Worm (Caenorhabditis elegans) whole organism, dauer: ENCODE data around the gene ccch-1.

Experiments
- unc-62 ChIP-seq: sonication (generic microtip); optimal IDR thresholded peaks from 2 replicates; lab custom pipeline; 2017; ENCODE audit warnings: missing biosample characterization, missing genetic modification reagents, missing genetic modification characterization

ccch-1 gene

ce11 chrV:11572803-11573490, 45.3 kb downstream of the ccch-1 start, which contains the start of the genes H12C20.7 and nhr-68:
Gene H12C20.7 (minus strand): TSS chrV:11572990.
Gene nhr-68 (plus strand): TSS chrV:11573440.
- no peak for TF ChIP-seq unc-62 (GFP tag; lab: Kevin White, UChicago)

- TF ChIP-seq unc-62 (GFP tag; lab: Kevin White, UChicago) = no peak
Observed at ce11 chrV:11574563-11574962, 46.9 kb downstream of the ccch-1 start.

DNA sequence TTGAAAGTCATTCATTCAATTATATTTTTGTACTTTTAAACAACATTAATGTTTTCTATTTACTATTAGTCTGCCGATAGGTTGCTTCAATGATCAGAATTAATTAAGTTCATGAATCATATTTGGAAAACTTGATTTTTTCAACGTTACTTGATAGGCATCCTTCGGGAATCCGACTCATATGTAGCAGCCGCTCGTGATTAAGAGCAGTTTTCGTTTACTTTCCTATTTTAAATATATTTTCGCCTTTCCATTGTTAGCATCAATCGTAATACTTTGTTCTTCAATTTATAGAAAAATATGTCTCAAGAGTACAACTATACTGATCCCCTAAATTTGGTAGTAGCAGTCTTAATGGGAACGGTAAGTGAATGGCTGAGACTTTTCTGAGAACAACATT, 53.2 kb downstream of the ccch-1 start, which contains the start of gene srx-90:
srx-90 (plus strand) TSS at position 301 of the 400 bp plus-strand sequence.
- TF ChIP-seq unc-62 (GFP tag; lab: Kevin White, UChicago) = no peak

DNA sequence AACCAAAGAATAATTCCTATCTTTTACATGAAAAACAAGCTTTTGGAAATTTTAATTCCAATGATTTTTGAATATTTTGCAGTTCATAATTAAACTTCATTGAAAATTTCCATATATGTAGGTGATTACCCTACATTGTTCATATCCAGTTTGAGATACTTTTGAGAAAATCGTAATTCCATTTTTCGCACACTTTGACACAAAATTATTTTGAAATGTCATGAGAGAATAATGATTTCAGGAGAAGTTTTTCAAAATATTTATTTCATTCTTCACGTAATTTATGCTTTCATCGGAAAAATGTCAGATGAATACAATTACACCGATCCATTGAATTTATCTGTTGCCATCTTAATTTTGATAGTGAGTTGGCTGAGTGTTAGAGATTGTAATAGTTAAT, 55.6 kb downstream of the ccch-1 start, which contains the start of gene srx-88:
srx-88 (plus strand) TSS at position 301 of the 400 bp plus-strand sequence.
- no peak for TF ChIP-seq unc-62 (GFP tag; lab: Kevin White, UChicago)

DNA sequence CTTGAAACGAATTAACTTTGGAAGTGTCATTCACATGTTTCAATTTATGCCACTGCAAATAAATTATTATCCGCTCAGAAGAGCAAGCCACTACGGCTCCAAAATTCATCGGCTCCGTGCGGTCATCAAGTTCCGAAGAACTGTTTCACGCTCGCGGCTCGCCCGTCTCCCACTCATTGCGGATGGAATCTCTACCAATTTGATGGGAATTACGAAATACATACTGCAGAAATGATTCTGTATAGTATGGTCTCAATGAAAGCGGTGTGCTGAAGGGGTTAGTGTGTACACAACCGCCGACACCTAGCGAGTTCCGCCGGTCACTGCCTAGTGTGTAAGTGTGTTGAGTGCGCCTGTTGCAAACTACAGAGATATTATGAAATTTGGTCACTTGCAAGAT, 57.5 kb downstream of the ccch-1 start:
- TF ChIP-seq unc-62 (GFP tag; lab: Kevin White, UChicago) = no peak

DNA sequence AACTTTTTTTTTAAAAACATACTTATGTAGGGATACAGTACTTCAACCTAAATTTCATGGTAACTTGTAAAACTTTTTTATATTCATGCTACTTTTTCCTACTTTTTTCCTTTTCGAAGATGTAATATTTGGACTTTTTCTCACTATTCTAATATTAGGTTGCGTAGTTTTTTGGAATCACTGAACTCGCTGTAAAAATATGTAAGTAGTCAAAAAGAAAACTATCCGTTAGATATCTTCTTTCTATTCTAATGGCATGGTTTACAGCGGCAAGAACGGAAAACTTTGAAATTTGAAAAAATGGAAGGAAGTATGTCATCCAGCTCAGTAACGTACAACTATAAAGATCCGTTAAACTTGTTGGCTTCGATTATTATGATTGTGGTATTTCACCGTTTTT, 61.8 kb downstream of the ccch-1 start, which contains the start of gene srx-82:
srx-82 (plus strand) TSS at position 301 of the 400 bp plus-strand sequence.
- no peak for TF ChIP-seq unc-62 (GFP tag; lab: Kevin White, UChicago)
